Worm (Caenorhabditis elegans): ENCODE data around the gene hacl-1.
A peak's percentile ranks its signal among the peaks of the same experiment; 100 is the strongest.

- TF ChIP-seq pha-4 (tag; optimal IDR thresholded peaks at IDR 0.05) (no peak), jun-1 (tag; optimal IDR thresholded peaks at IDR 0.05) (peak; percentile 4), R02D3.7 (tag; optimal IDR thresholded peaks at IDR 0.05) (no peak), ztf-4 (tag; optimal IDR thresholded peaks at IDR 0.05) (no peak), unc-62 (GFP tag; optimal IDR thresholded peaks at IDR 0.05) (no peak), elt-3 (tag; optimal IDR thresholded peaks at IDR 0.05) (no peak), unc-39 (tag; optimal IDR thresholded peaks at IDR 0.05) (no peak), nhr-11 (tag; optimal IDR thresholded peaks at IDR 0.05) (no peak), ceh-28 (tag; optimal IDR thresholded peaks at IDR 0.05) (peak; percentile 9), aly-2 (tag; optimal IDR thresholded peaks at IDR 0.05) (no peak), sea-2 (GFP tag; optimal IDR thresholded peaks at IDR 0.05) (no peak)
Measured at ce11 chrII:11492843-11493242, at the start of gene hacl-1.

Measured in whole organism, L3 larva.